Fruit fly (Drosophila melanogaster) whole organism, pupa: Measurements from ENCODE around the gene sds22.

Source experiments
- CG12605 ChIP-seq: fragments of 200-800 bp; sonication (Bioruptor generic); IDR thresholded peaks from 2 replicates; pipeline ENCODE4 v1.3.6; 2022; ENCODE audit warnings: missing biosample characterization, missing genetic modification characterization
- CG13204 ChIP-seq: fragments of 200-800 bp; sonication (Bioruptor generic); optimal IDR thresholded peaks from 2 replicates; lab custom pipeline; 2018; ENCODE audit warnings: missing biosample characterization, mild to moderate bottlenecking, missing genetic modification characterization, moderate library complexity
- CG14655 ChIP-seq: fragments of 200-800 bp; sonication (Bioruptor generic); optimal IDR thresholded peaks from 3 replicates; lab custom pipeline; 2017; ENCODE audit warnings: mild to moderate bottlenecking, missing biosample characterization, missing genetic modification reagents, missing genetic modification characterization
- CG15710 ChIP-seq: fragments of 200-800 bp; sonication (Bioruptor generic); optimal IDR thresholded peaks from 2 replicates; lab custom pipeline; 2018; ENCODE audit warnings: missing biosample characterization, mild to moderate bottlenecking, missing genetic modification characterization, moderate library complexity
- CG32121 ChIP-seq: fragments of 200-800 bp; sonication (Bioruptor generic); IDR thresholded peaks from 2 replicates; pipeline ENCODE4 v1.3.6; 2022; ENCODE audit warnings: missing biosample characterization, missing genetic modification characterization
- CG34367 ChIP-seq: fragments of 200-800 bp; sonication (Bioruptor generic); optimal IDR thresholded peaks from 2 replicates; lab custom pipeline; 2018; ENCODE audit warnings: missing biosample characterization, mild to moderate bottlenecking, missing genetic modification characterization
- CG4496 ChIP-seq: fragments of 200-800 bp; sonication (Bioruptor generic); IDR thresholded peaks from 3 replicates; pipeline ENCODE4 v1.3.6; 2022; ENCODE audit warnings: missing biosample characterization, missing genetic modification characterization
- CG8159 ChIP-seq: fragments of 200-800 bp; sonication (Bioruptor generic); optimal IDR thresholded peaks from 3 replicates; lab custom pipeline; 2018; ENCODE audit warnings: missing biosample characterization, mild to moderate bottlenecking, missing genetic modification characterization, moderate library complexity
- CG8301 ChIP-seq: fragments of 200-800 bp; sonication (Bioruptor generic); optimal IDR thresholded peaks from 2 replicates; lab custom pipeline; 2018; ENCODE audit warnings: missing biosample characterization, mild to moderate bottlenecking, missing genetic modification characterization
- EcR ChIP-seq: fragments of 200-800 bp; sonication (Bioruptor generic); optimal IDR thresholded peaks from 3 replicates; lab custom pipeline; 2019; ENCODE audit warnings: missing biosample characterization, missing genetic modification characterization, mild to moderate bottlenecking, moderate library complexity, missing genetic modification reagents
- Ets98B ChIP-seq: fragments of 200-800 bp; sonication (Bioruptor generic); IDR thresholded peaks from 2 replicates; pipeline ENCODE4 v1.3.6; 2022; ENCODE audit warnings: missing biosample characterization, missing genetic modification characterization
- Pif1A ChIP-seq: fragments of 200-800 bp; sonication (Bioruptor generic); optimal IDR thresholded peaks from 3 replicates; lab custom pipeline; 2016; ENCODE audit warnings: missing biosample characterization, missing genetic modification characterization
- Pif1B ChIP-seq: fragments of 200-800 bp; sonication (Bioruptor generic); optimal IDR thresholded peaks from 3 replicates; lab custom pipeline; 2016; ENCODE audit warnings: missing biosample characterization, missing genetic modification characterization
- rn ChIP-seq: fragments of 200-800 bp; sonication (Bioruptor generic); IDR thresholded peaks from 2 replicates; pipeline ENCODE4 v1.3.6; 2022; ENCODE audit warnings: missing biosample characterization, missing genetic modification characterization

- TF ChIP-seq CG15710 (tag; lab: Kevin White, UChicago), result no peak
- TF ChIP-seq CG4496 (GFP tag; lab: Robert Waterston, UW), result no peak
- TF ChIP-seq CG8159 (tag; lab: Kevin White, UChicago), result no peak
- TF ChIP-seq CG34367, result no peak
- no peak for TF ChIP-seq CG8301
- no peak for TF ChIP-seq Pif1B
- TF ChIP-seq CG32121, result no peak
- no peak for TF ChIP-seq Ets98B (GFP tag; lab: Robert Waterston, UW)
- TF ChIP-seq EcR (GFP tag; lab: Kevin White, UChicago), result no peak
- TF ChIP-seq Pif1A (GFP tag; lab: Kevin White, UChicago), result no peak
- TF ChIP-seq CG12605, result no peak
- TF ChIP-seq CG13204, result no peak
- no peak for TF ChIP-seq CG14655 (GFP tag; lab: Kevin White, UChicago)
- no peak for TF ChIP-seq rn
These were observed 15.0 kb downstream of the sds22 start, which contains the start of the genes CG42824 and CG42798 for dm6 chr3R:17406411-17406810.
